Fruit fly (Drosophila melanogaster) whole organism, wandering third instar larva: ENCODE data around the gene Fer3.

Experiments
- CG32264 ChIP-seq: fragments of 200-800 bp; sonication (Bioruptor generic); optimal IDR thresholded peaks from 2 replicates; lab custom pipeline; 2016; ENCODE audit warnings: missing biosample characterization, missing genetic modification characterization
- N ChIP-seq: fragments of >200 bp; optimal IDR thresholded peaks from 2 replicates; lab custom pipeline; 2018; ENCODE audit warnings: missing biosample characterization, missing external identifiers, missing genetic modification characterization
- dmrt93B ChIP-seq: fragments of 200-800 bp; sonication (Bioruptor generic); optimal IDR thresholded peaks from 2 replicates; lab custom pipeline; 2018; ENCODE audit warnings: missing biosample characterization, mild to moderate bottlenecking, missing genetic modification characterization
- usp ChIP-seq: fragments of >200 bp; optimal IDR thresholded peaks from 2 replicates; lab custom pipeline; 2017; ENCODE audit warnings: missing biosample characterization, missing genetic modification characterization

DNA sequence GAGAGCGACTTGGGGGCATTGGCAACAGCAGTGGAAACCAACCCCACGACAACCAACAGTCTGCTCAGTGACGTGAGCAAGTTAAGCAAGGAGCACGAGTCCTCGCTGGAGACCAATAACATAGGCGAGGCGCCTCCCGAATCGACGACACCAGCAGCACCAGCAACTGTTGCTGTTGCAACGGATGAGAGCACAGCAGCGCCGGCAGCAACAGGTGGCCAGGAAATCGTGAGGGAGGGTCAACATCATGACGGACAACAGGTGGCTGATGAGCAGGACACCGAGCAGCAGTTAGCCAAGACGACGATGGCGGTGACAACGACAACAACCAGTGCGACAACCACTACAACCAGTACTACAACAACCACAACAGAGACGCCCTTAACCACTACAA, 24.2 kb downstream of the Fer3 start:
- TF ChIP-seq N (GFP tag; lab: Kevin White, UChicago) (no peak), usp (no peak), CG32264 (no peak), dmrt93B (GFP tag; lab: Kevin White, UChicago) (no peak)
